Fruit fly (Drosophila melanogaster) whole organism, embryonic: ENCODE results near the gene inaE.
A peak's percentile ranks its signal among the peaks of the same experiment; 100 is the strongest.

Experiments used
- Abd-B ChIP-seq: fragments of 200-800 bp; sonication (Bioruptor generic); optimal IDR thresholded peaks from 2 replicates; lab custom pipeline; 2018; ENCODE audit warnings: missing biosample characterization, mild to moderate bottlenecking, missing genetic modification characterization, moderate library complexity
- B-H1 ChIP-seq: fragments of 200-800 bp; sonication (Bioruptor generic); IDR thresholded peaks from 3 replicates; pipeline ENCODE4 v1.3.6; 2022; ENCODE audit warnings: missing biosample characterization, missing genetic modification characterization
- CG10209 ChIP-seq: fragments of 200-800 bp; sonication (Bioruptor generic); optimal IDR thresholded peaks from 3 replicates; lab custom pipeline; 2017; ENCODE audit warnings: missing biosample characterization, mild to moderate bottlenecking, missing genetic modification characterization, missing genetic modification reagents
- CG13775 ChIP-seq: fragments of 200-800 bp; sonication (Bioruptor generic); optimal IDR thresholded peaks from 3 replicates; lab custom pipeline; 2017; ENCODE audit warnings: missing biosample characterization, mild to moderate bottlenecking, missing genetic modification characterization
- CG15479 ChIP-seq: fragments of 200-800 bp; sonication (Bioruptor generic); optimal IDR thresholded peaks from 3 replicates; lab custom pipeline; 2019; ENCODE audit warnings: missing biosample characterization, mild to moderate bottlenecking, missing genetic modification characterization, moderate library complexity
- CG1602 ChIP-seq: fragments of 200-800 bp; sonication (Bioruptor generic); optimal IDR thresholded peaks from 3 replicates; lab custom pipeline; 2016; ENCODE audit warnings: missing biosample characterization, missing genetic modification characterization
- CG17328 ChIP-seq: fragments of 200-800 bp; sonication (Bioruptor generic); IDR thresholded peaks from 2 replicates; pipeline ENCODE4 v1.3.6; 2022; ENCODE audit warnings: missing biosample characterization, missing genetic modification characterization
- CG17361 ChIP-seq: fragments of 200-800 bp; sonication (Bioruptor generic); IDR thresholded peaks from 3 replicates; pipeline ENCODE4 v1.3.6; 2022; ENCODE audit warnings: missing biosample characterization, missing genetic modification characterization
- CG18011 ChIP-seq: fragments of 200-800 bp; sonication (Bioruptor generic); optimal IDR thresholded peaks from 2 replicates; lab custom pipeline; 2017; ENCODE audit warnings: missing biosample characterization, missing genetic modification characterization, mild to moderate bottlenecking, moderate library complexity, missing genotype
- CG18476 ChIP-seq: fragments of 200-800 bp; sonication (Bioruptor generic); optimal IDR thresholded peaks from 2 replicates; lab custom pipeline; 2016; ENCODE audit warnings: missing biosample characterization, mild to moderate bottlenecking, missing genetic modification characterization
- CG32772 ChIP-seq: fragments of 200-800 bp; sonication (Bioruptor generic); IDR thresholded peaks from 2 replicates; pipeline ENCODE4 v1.3.6; 2022; ENCODE audit warnings: missing biosample characterization, missing genetic modification characterization
- CG4328 ChIP-seq: fragments of 200-800 bp; sonication (Bioruptor generic); optimal IDR thresholded peaks from 3 replicates; lab custom pipeline; 2017; ENCODE audit warnings: missing biosample characterization, missing genetic modification reagents, missing genetic modification characterization
- CG7357 ChIP-seq: fragments of 200-800 bp; sonication (Bioruptor generic); IDR thresholded peaks from 3 replicates; pipeline ENCODE4 v1.3.6; 2022; ENCODE audit warnings: missing biosample characterization, missing genetic modification characterization
- CG7987 ChIP-seq: fragments of 200-800 bp; sonication (Bioruptor generic); optimal IDR thresholded peaks from 2 replicates; lab custom pipeline; 2018; ENCODE audit warnings: missing biosample characterization, mild to moderate bottlenecking, missing genetic modification characterization, moderate library complexity
- CG8089 ChIP-seq: fragments of 200-800 bp; sonication (Bioruptor generic); optimal IDR thresholded peaks from 3 replicates; lab custom pipeline; 2016; ENCODE audit warnings: missing biosample characterization, missing genetic modification characterization
- CG8478 ChIP-seq: fragments of >200 bp; optimal IDR thresholded peaks from 2 replicates; lab custom pipeline; 2018
- Camta ChIP-seq: fragments of 200-800 bp; sonication (Bioruptor generic); optimal IDR thresholded peaks from 2 replicates; lab custom pipeline; 2016; ENCODE audit warnings: missing biosample characterization, missing genetic modification characterization
- CoRest ChIP-seq: fragments of 200-800 bp; sonication (Bioruptor generic); optimal IDR thresholded peaks from 3 replicates; lab custom pipeline; 2018; ENCODE audit warnings: missing biosample characterization, mild to moderate bottlenecking, missing genetic modification characterization, moderate library complexity
- Dad ChIP-seq: fragments of 200-800 bp; sonication (Bioruptor generic); optimal IDR thresholded peaks from 3 replicates; lab custom pipeline; 2016; ENCODE audit warnings: missing biosample characterization, missing genetic modification characterization
- Dbx ChIP-seq: fragments of 200-800 bp; sonication (Bioruptor generic); IDR thresholded peaks from 3 replicates; pipeline ENCODE4 v1.3.6; 2022; ENCODE audit warnings: missing biosample characterization, missing genetic modification characterization
- Deaf1 ChIP-seq: fragments of 200-800 bp; optimal IDR thresholded peaks from 3 replicates; lab custom pipeline; 2019; ENCODE audit warnings: missing biosample characterization, mild to moderate bottlenecking, missing genetic modification characterization, moderate library complexity
- Eip74EF ChIP-seq, 2 experiments: fragments of 200-800 bp in 1 of 2; fragments of >200 bp in 1 of 2; sonication (Bioruptor generic) in 1 of 2; optimal IDR thresholded peaks; 2 replicates each; lab custom pipeline; 2017 to 2019; ENCODE audit warnings: missing biosample characterization in 2 of 2, missing genetic modification characterization in 2 of 2, mild to moderate bottlenecking in 1 of 2, moderate library complexity in 1 of 2
- MBD-R2 ChIP-seq: fragments of 200-800 bp; sonication (Bioruptor generic); IDR thresholded peaks from 2 replicates; pipeline ENCODE4 v1.3.6; 2022; ENCODE audit warnings: missing biosample characterization, missing genetic modification characterization
- Myb ChIP-seq: fragments of 200-800 bp; sonication (Bioruptor generic); optimal IDR thresholded peaks from 2 replicates; lab custom pipeline; 2016; ENCODE audit warnings: missing biosample characterization, missing genetic modification characterization
- Nf-YA ChIP-seq: fragments of 200-800 bp; sonication (Bioruptor generic); IDR thresholded peaks from 2 replicates; pipeline ENCODE4 v1.3.6; 2022; ENCODE audit warnings: missing biosample characterization, missing genetic modification characterization
- Opbp ChIP-seq: fragments of 200-800 bp; sonication (Bioruptor generic); IDR thresholded peaks from 3 replicates; pipeline ENCODE4 v1.3.6; 2022; ENCODE audit warnings: missing biosample characterization, missing genetic modification characterization; ENCODE audit not compliant: partially characterized antibody
- Rx ChIP-seq: fragments of 200-800 bp; sonication (Bioruptor generic); IDR thresholded peaks from 2 replicates; pipeline ENCODE4 v1.3.6; 2022; ENCODE audit warnings: missing biosample characterization, missing genetic modification characterization
- Spps ChIP-seq: fragments of 200-800 bp; sonication (Bioruptor generic); optimal IDR thresholded peaks from 2 replicates; lab custom pipeline; 2018; ENCODE audit warnings: missing biosample characterization, mild to moderate bottlenecking, missing genetic modification characterization
- Usf ChIP-seq: fragments of 200-800 bp; sonication (Bioruptor generic); optimal IDR thresholded peaks from 2 replicates; lab custom pipeline; 2017; ENCODE audit warnings: missing genotype, missing biosample characterization, missing genetic modification characterization
- amos ChIP-seq: fragments of 200-800 bp; sonication (Bioruptor generic); IDR thresholded peaks from 2 replicates; pipeline ENCODE4 v1.3.6; 2022; ENCODE audit warnings: missing biosample characterization, missing genetic modification characterization; ENCODE audit not compliant: partially characterized antibody
- bowl ChIP-seq: fragments of 200-800 bp; sonication (Bioruptor generic); IDR thresholded peaks from 2 replicates; pipeline ENCODE4 v1.3.6; 2022; ENCODE audit warnings: missing biosample characterization, missing genetic modification characterization
- dan ChIP-seq: fragments of 200-800 bp; sonication (Bioruptor generic); IDR thresholded peaks from 2 replicates; pipeline ENCODE4 v1.3.6; 2022; ENCODE audit warnings: missing biosample characterization, missing genetic modification characterization
- ewg ChIP-seq: fragments of 200-800 bp; sonication (Bioruptor generic); optimal IDR thresholded peaks from 3 replicates; lab custom pipeline; 2017; ENCODE audit warnings: mild to moderate bottlenecking, missing biosample characterization, missing genetic modification reagents, missing genetic modification characterization
- gem ChIP-seq: fragments of 200-800 bp; sonication (Bioruptor generic); optimal IDR thresholded peaks from 2 replicates; lab custom pipeline; 2019; ENCODE audit warnings: missing biosample characterization, mild to moderate bottlenecking, missing genetic modification characterization, moderate library complexity
- hb ChIP-seq: fragments of 200-800 bp; sonication (Bioruptor generic); IDR thresholded peaks from 3 replicates; pipeline ENCODE4 v1.3.6; 2022; ENCODE audit warnings: missing biosample characterization, missing genetic modification characterization; ENCODE audit not compliant: partially characterized antibody
- inv ChIP-seq: fragments of 200-800 bp; sonication (Bioruptor generic); IDR thresholded peaks from 2 replicates; pipeline ENCODE4 v1.3.6; 2022; ENCODE audit warnings: missing biosample characterization, missing genetic modification characterization; ENCODE audit not compliant: partially characterized antibody
- jumu ChIP-seq: fragments of 200-800 bp; sonication (Bioruptor generic); optimal IDR thresholded peaks from 3 replicates; lab custom pipeline; 2016; ENCODE audit warnings: missing biosample characterization, missing genetic modification characterization
- lbe ChIP-seq: fragments of 200-800 bp; sonication (Bioruptor generic); optimal IDR thresholded peaks from 2 replicates; lab custom pipeline; 2016; ENCODE audit warnings: missing biosample characterization, mild to moderate bottlenecking, missing genetic modification characterization
- lmd ChIP-seq: fragments of 200-800 bp; sonication (Bioruptor generic); IDR thresholded peaks from 2 replicates; pipeline ENCODE4 v1.3.6; 2022; ENCODE audit warnings: missing biosample characterization, missing genetic modification characterization
- nom ChIP-seq: fragments of 200-800 bp; sonication (Bioruptor generic); optimal IDR thresholded peaks from 2 replicates; lab custom pipeline; 2017; ENCODE audit warnings: missing biosample characterization, missing genetic modification characterization, mild to moderate bottlenecking, moderate library complexity, missing genetic modification reagents
- pnt ChIP-seq: fragments of 200-800 bp; sonication (Bioruptor generic); optimal IDR thresholded peaks from 3 replicates; lab custom pipeline; 2016; ENCODE audit warnings: missing biosample characterization, missing genetic modification characterization
- psq ChIP-seq: fragments of 200-800 bp; sonication (Bioruptor generic); optimal IDR thresholded peaks from 2 replicates; lab custom pipeline; 2017; ENCODE audit warnings: missing biosample characterization, missing genetic modification characterization
- pzg ChIP-seq: fragments of 200-800 bp; sonication (Bioruptor generic); optimal IDR thresholded peaks from 3 replicates; lab custom pipeline; 2018; ENCODE audit warnings: missing biosample characterization, mild to moderate bottlenecking, missing genetic modification characterization, moderate library complexity
- ro ChIP-seq: fragments of 200-800 bp; sonication (Bioruptor generic); IDR thresholded peaks from 2 replicates; pipeline ENCODE4 v1.3.6; 2022; ENCODE audit warnings: missing biosample characterization, missing genetic modification characterization
- sc ChIP-seq, 3 experiments: fragments of >200 bp in 2 of 3; fragments of 200-800 bp in 1 of 3; sonication (Bioruptor generic) in 1 of 3; optimal IDR thresholded peaks; 2 replicates in 2 of 3; 3 replicates in 1 of 3; lab custom pipeline; 2017; ENCODE audit warnings: mild to moderate bottlenecking in 1 of 3, missing biosample characterization in 1 of 3, missing genetic modification characterization in 1 of 3, missing genetic modification reagents in 1 of 3
- scrt ChIP-seq: fragments of 200-800 bp; sonication (Bioruptor generic); optimal IDR thresholded peaks from 2 replicates; lab custom pipeline; 2018; ENCODE audit warnings: missing biosample characterization, mild to moderate bottlenecking, missing genetic modification characterization, moderate library complexity
- sisA ChIP-seq: fragments of 200-800 bp; sonication (Bioruptor generic); IDR thresholded peaks from 2 replicates; pipeline ENCODE4 v1.3.6; 2022; ENCODE audit warnings: missing biosample characterization, missing genetic modification characterization
- toy ChIP-seq: fragments of 200-800 bp; sonication (Bioruptor generic); IDR thresholded peaks from 2 replicates; pipeline ENCODE4 v1.3.6; 2022; ENCODE audit warnings: missing biosample characterization, missing genetic modification characterization
- wdn ChIP-seq: fragments of 200-800 bp; sonication (Bioruptor generic); IDR thresholded peaks from 2 replicates; pipeline ENCODE4 v1.3.6; 2022; ENCODE audit warnings: missing biosample characterization, missing genetic modification characterization

The inaE gene

DNA sequence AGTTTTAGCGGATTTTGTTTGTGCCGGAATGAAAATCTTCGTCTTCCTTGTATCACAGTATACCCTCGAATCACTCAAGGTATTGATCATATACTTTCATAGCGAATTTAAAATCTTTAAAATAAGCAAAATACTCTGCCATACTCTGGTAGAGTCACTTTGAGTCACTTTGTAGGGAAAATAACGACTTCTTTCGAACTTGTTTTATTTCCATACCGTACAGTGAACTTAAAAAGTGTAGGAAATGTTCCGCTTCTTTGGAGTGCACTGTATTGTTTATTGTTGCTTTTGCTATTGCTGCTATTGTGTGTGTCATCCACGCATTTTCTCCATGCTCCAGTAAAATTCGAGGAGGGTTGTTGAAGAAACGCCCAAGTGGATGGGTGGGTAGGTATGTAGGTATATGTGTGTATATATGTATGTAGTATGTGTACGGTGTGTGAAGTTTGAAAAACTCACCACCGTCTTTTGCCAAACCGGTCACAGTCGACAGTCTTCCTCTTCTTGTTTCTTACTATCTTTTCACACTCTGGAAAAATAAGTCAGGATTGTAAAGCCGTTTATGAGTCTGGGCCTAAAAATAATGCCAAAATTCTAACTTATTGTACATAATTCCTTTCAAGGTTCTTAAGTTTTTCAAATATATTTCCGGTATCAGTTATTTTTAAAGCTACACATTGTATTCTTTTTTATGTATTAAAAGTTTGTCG lies 5.6 kb downstream of the inaE start (continued):
- TF ChIP-seq sc (optimal IDR thresholded peaks at IDR 0.05; lab: Kevin White, UChicago): no peak
- TF ChIP-seq sc (GFP tag; optimal IDR thresholded peaks at IDR 0.05; lab: Kevin White, UChicago): no peak
- TF ChIP-seq Myb (GFP tag; lab: Kevin White, UChicago): no peak
- TF ChIP-seq pzg (GFP tag; lab: Kevin White, UChicago): no peak
- TF ChIP-seq jumu: peak; percentile 24
- no peak for TF ChIP-seq psq (GFP tag; lab: Kevin White, UChicago)
- TF ChIP-seq Camta (GFP tag; lab: Kevin White, UChicago): no peak
- TF ChIP-seq amos (GFP tag; lab: Robert Waterston, UW): no peak
- TF ChIP-seq CG10209 (GFP tag; lab: Kevin White, UChicago): no peak
- TF ChIP-seq Abd-B (GFP tag; lab: Kevin White, UChicago): no peak
- no peak for TF ChIP-seq CG13775 (GFP tag; lab: Kevin White, UChicago)
- peak; percentile 44; the same call in 1 of the 2 replicates for TF ChIP-seq lmd (GFP tag; lab: Robert Waterston, UW)
- TF ChIP-seq MBD-R2 (GFP tag; lab: Robert Waterston, UW): no peak
- TF ChIP-seq gem (tag; lab: Kevin White, UChicago): peak; percentile 61
- no peak for TF ChIP-seq B-H1 (GFP tag; lab: Robert Waterston, UW)
- TF ChIP-seq sisA (GFP tag; lab: Robert Waterston, UW): peak; percentile 24; the same call in 1 of the 2 replicates
- no peak for TF ChIP-seq CG8478 (lab: Kevin White, UChicago)
- TF ChIP-seq Usf (GFP tag; lab: Kevin White, UChicago): no peak
- no peak for TF ChIP-seq bowl (GFP tag; lab: Robert Waterston, UW)
- TF ChIP-seq CG17328 (GFP tag; lab: Robert Waterston, UW): no peak
- no peak for TF ChIP-seq Opbp (GFP tag; lab: Robert Waterston, UW)
- no peak for TF ChIP-seq dan
- peak; percentile 10 for TF ChIP-seq ewg (GFP tag; lab: Kevin White, UChicago)
- TF ChIP-seq scrt (GFP tag; lab: Kevin White, UChicago): peak; percentile 43
- no peak for TF ChIP-seq Dad (GFP tag; lab: Kevin White, UChicago)
- no peak for TF ChIP-seq nom (GFP tag; lab: Kevin White, UChicago)
- TF ChIP-seq CG18476 (GFP tag; lab: Kevin White, UChicago): no peak
- no peak for TF ChIP-seq CG15479 (GFP tag; lab: Kevin White, UChicago)
- TF ChIP-seq CG1602 (GFP tag; lab: Kevin White, UChicago): no peak
- no peak for TF ChIP-seq ro (GFP tag; lab: Robert Waterston, UW)
- TF ChIP-seq CG4328 (GFP tag; lab: Kevin White, UChicago): no peak
- TF ChIP-seq CG32772 (GFP tag; lab: Robert Waterston, UW): no peak
- peak; percentile 22 for TF ChIP-seq Deaf1 (tag; lab: Kevin White, UChicago)
- no peak for TF ChIP-seq wdn (GFP tag; lab: Robert Waterston, UW)
- TF ChIP-seq pnt (GFP tag; lab: Kevin White, UChicago): peak; percentile 34
- no peak for TF ChIP-seq lbe (GFP tag; lab: Kevin White, UChicago)
- TF ChIP-seq Rx (GFP tag; lab: Robert Waterston, UW): no peak
- TF ChIP-seq CG7987: no peak
- no peak for TF ChIP-seq CG7357 (GFP tag; lab: Robert Waterston, UW)
- no peak for TF ChIP-seq Nf-YA (GFP tag; lab: Robert Waterston, UW)
- no peak for TF ChIP-seq toy (GFP tag; lab: Robert Waterston, UW)
- no peak for TF ChIP-seq inv (GFP tag; lab: Robert Waterston, UW)
- no peak for TF ChIP-seq Spps (tag; lab: Kevin White, UChicago)
- no peak for TF ChIP-seq CG18011 (GFP tag; lab: Kevin White, UChicago)
- TF ChIP-seq Eip74EF (GFP tag; optimal IDR thresholded peaks at IDR 0.05; lab: Kevin White, UChicago): no peak
- TF ChIP-seq CG17361 (GFP tag; lab: Robert Waterston, UW): peak; percentile 47; the same call in 1 of the 3 replicates
- TF ChIP-seq Dbx (GFP tag; lab: Robert Waterston, UW): peak; percentile 35; the same call in 1 of the 3 replicates
- peak; percentile 15 for TF ChIP-seq CoRest (tag; lab: Kevin White, UChicago)
- no peak for TF ChIP-seq hb
- TF ChIP-seq CG8089: no peak
